Worm (Caenorhabditis elegans) whole organism, early embryonic: ENCODE measurements around the gene F10A3.17.

Source experiments
- B0310.2 ChIP-seq: sonication (generic microtip); optimal IDR thresholded peaks from 2 replicates; lab custom pipeline; 2016; ENCODE audit warnings: mild to moderate bottlenecking, missing genetic modification characterization, missing compliant biosample characterization
- ama-1 ChIP-seq: fragments of 150-350 bp; optimal IDR thresholded peaks from 2 replicates; lab custom pipeline; 2014
- ceh-36 ChIP-seq: sonication (generic microtip); optimal IDR thresholded peaks from 2 replicates; lab custom pipeline; 2016; ENCODE audit warnings: missing genetic modification characterization, inconsistent platforms, missing compliant biosample characterization
- hmg-4 ChIP-seq: fragments of 200-800 bp; sonication (Bioruptor generic); optimal IDR thresholded peaks from 2 replicates; lab custom pipeline; 2018; ENCODE audit warnings: mild to moderate bottlenecking, missing genetic modification characterization, missing compliant biosample characterization
- pes-1 ChIP-seq: fragments of 200-800 bp; sonication (Bioruptor generic); IDR thresholded peaks from 2 replicates; pipeline ENCODE4 v1.3.6; 2022; ENCODE audit warnings: missing genetic modification reagents, missing genetic modification characterization, missing compliant biosample characterization

ce11 chrV:16180350-16180749, 20.9 kb upstream of the F10A3.17 start, which contains the start of gene str-106:
- TF ChIP-seq ceh-36 (tag; lab: Kevin White, UChicago) = no peak
- no peak for TF ChIP-seq ama-1 (lab: Kevin White, UChicago)
- TF ChIP-seq B0310.2 (tag; lab: Kevin White, UChicago) = no peak
- no peak for TF ChIP-seq hmg-4 (GFP tag; lab: Kevin White, UChicago)
- TF ChIP-seq pes-1 (GFP tag; lab: Robert Waterston, UW) = no peak
